Fruit fly (Drosophila melanogaster) whole organism, embryonic: Measurements from ENCODE around the gene 5-HT2B.

Experiments used
- Atf3 ChIP-seq: fragments of 200-800 bp; sonication (Bioruptor generic); optimal IDR thresholded peaks from 3 replicates; lab custom pipeline; 2016; ENCODE audit warnings: missing biosample characterization, missing genetic modification characterization
- CG10366 ChIP-seq: fragments of 200-800 bp; sonication (Bioruptor generic); IDR thresholded peaks from 2 replicates; pipeline ENCODE4 v1.3.6; 2022; ENCODE audit warnings: missing biosample characterization, missing genetic modification characterization
- CG11696 ChIP-seq: fragments of 200-800 bp; sonication (Bioruptor generic); IDR thresholded peaks from 2 replicates; pipeline ENCODE4 v1.3.6; 2022; ENCODE audit warnings: missing biosample characterization, missing genetic modification characterization
- CG11723 ChIP-seq: fragments of 200-800 bp; sonication (Bioruptor generic); optimal IDR thresholded peaks from 2 replicates; lab custom pipeline; 2017; ENCODE audit warnings: missing biosample characterization, mild to moderate bottlenecking, missing genetic modification characterization
- CG12219 ChIP-seq: fragments of 200-800 bp; sonication (Bioruptor generic); optimal IDR thresholded peaks from 3 replicates; lab custom pipeline; 2018; ENCODE audit warnings: missing biosample characterization, mild to moderate bottlenecking, missing genetic modification characterization
- CG12299 ChIP-seq: fragments of 200-800 bp; sonication (Bioruptor generic); optimal IDR thresholded peaks from 2 replicates; lab custom pipeline; 2018; ENCODE audit warnings: missing biosample characterization, mild to moderate bottlenecking, missing genetic modification characterization
- CG12659 ChIP-seq: fragments of 200-800 bp; sonication (Bioruptor generic); optimal IDR thresholded peaks from 3 replicates; lab custom pipeline; 2017; ENCODE audit warnings: mild to moderate bottlenecking, missing biosample characterization, missing genetic modification reagents, missing genetic modification characterization
- CG13296 ChIP-seq: fragments of 200-800 bp; sonication (Bioruptor generic); optimal IDR thresholded peaks from 3 replicates; lab custom pipeline; 2018; ENCODE audit warnings: missing biosample characterization, mild to moderate bottlenecking, missing genetic modification characterization
- CG13775 ChIP-seq: fragments of 200-800 bp; sonication (Bioruptor generic); optimal IDR thresholded peaks from 3 replicates; lab custom pipeline; 2017; ENCODE audit warnings: missing biosample characterization, mild to moderate bottlenecking, missing genetic modification characterization
- CG14014 ChIP-seq: fragments of 200-800 bp; sonication (Bioruptor generic); IDR thresholded peaks from 2 replicates; pipeline ENCODE4 v1.3.6; 2022; ENCODE audit warnings: missing biosample characterization, missing genetic modification characterization
- CG15011 ChIP-seq: fragments of 200-800 bp; sonication (Bioruptor generic); optimal IDR thresholded peaks from 3 replicates; lab custom pipeline; 2018; ENCODE audit warnings: missing biosample characterization, mild to moderate bottlenecking, missing genetic modification characterization
- CG15601 ChIP-seq: fragments of 200-800 bp; sonication (Bioruptor generic); optimal IDR thresholded peaks from 3 replicates; lab custom pipeline; 2019; ENCODE audit warnings: missing biosample characterization, mild to moderate bottlenecking, missing genetic modification characterization, moderate library complexity
- CG16863 ChIP-seq: fragments of 200-800 bp; sonication (Bioruptor generic); optimal IDR thresholded peaks from 3 replicates; lab custom pipeline; 2016; ENCODE audit warnings: missing biosample characterization, missing genetic modification characterization
- CG17568 ChIP-seq: fragments of 200-800 bp; sonication (Bioruptor generic); optimal IDR thresholded peaks from 2 replicates; lab custom pipeline; 2018; ENCODE audit warnings: missing biosample characterization, mild to moderate bottlenecking, missing genetic modification characterization, moderate library complexity
- CG17802 ChIP-seq: fragments of 200-800 bp; sonication (Bioruptor generic); optimal IDR thresholded peaks from 2 replicates; lab custom pipeline; 2018; ENCODE audit warnings: missing biosample characterization, mild to moderate bottlenecking, missing genetic modification characterization, moderate library complexity
- CG18599 ChIP-seq: fragments of 200-800 bp; sonication (Bioruptor generic); optimal IDR thresholded peaks from 3 replicates; lab custom pipeline; 2017; ENCODE audit warnings: missing biosample characterization, missing genetic modification characterization, mild to moderate bottlenecking, moderate library complexity, missing genetic modification reagents
- CG30431 ChIP-seq: fragments of 200-800 bp; sonication (Bioruptor generic); optimal IDR thresholded peaks from 2 replicates; lab custom pipeline; 2017; ENCODE audit warnings: missing biosample characterization, missing genetic modification characterization
- CG3163 ChIP-seq: fragments of 200-800 bp; sonication (Bioruptor generic); optimal IDR thresholded peaks from 3 replicates; lab custom pipeline; 2016; ENCODE audit warnings: missing biosample characterization, missing genetic modification characterization
- CG34376 ChIP-seq: fragments of 200-800 bp; sonication (Bioruptor generic); optimal IDR thresholded peaks from 2 replicates; lab custom pipeline; 2018; ENCODE audit warnings: missing biosample characterization, mild to moderate bottlenecking, missing genetic modification characterization
- CG4730 ChIP-seq: fragments of 200-800 bp; sonication (Bioruptor generic); IDR thresholded peaks from 2 replicates; pipeline ENCODE4 v1.3.6; 2022; ENCODE audit warnings: missing biosample characterization, missing genetic modification characterization
- CG8944 ChIP-seq: fragments of 200-800 bp; sonication (Bioruptor generic); optimal IDR thresholded peaks from 3 replicates; lab custom pipeline; 2016; ENCODE audit warnings: missing biosample characterization, missing genetic modification characterization
- D ChIP-seq, 2 experiments: fragments of 200-800 bp in 1 of 2; fragments of >200 bp in 1 of 2; sonication (Bioruptor generic) in 1 of 2; optimal IDR thresholded peaks; 2 replicates in 1 of 2; 3 replicates in 1 of 2; lab custom pipeline; 2017; ENCODE audit warnings: mild to moderate bottlenecking in 1 of 2, missing biosample characterization in 1 of 2, missing genetic modification characterization in 1 of 2, missing genetic modification reagents in 1 of 2
- Doc2 ChIP-seq: fragments of 200-800 bp; sonication (Bioruptor generic); IDR thresholded peaks from 2 replicates; pipeline ENCODE4 v1.3.6; 2022; ENCODE audit warnings: missing biosample characterization, missing genetic modification characterization
- Fer1 ChIP-seq: fragments of 200-800 bp; sonication (Bioruptor generic); optimal IDR thresholded peaks from 2 replicates; lab custom pipeline; 2017; ENCODE audit warnings: missing biosample characterization, mild to moderate bottlenecking, missing genetic modification characterization
- Hr39 ChIP-seq: fragments of >200 bp; optimal IDR thresholded peaks from 2 replicates; lab custom pipeline; 2017
- Lim3 ChIP-seq: fragments of 200-800 bp; sonication (Bioruptor generic); IDR thresholded peaks from 2 replicates; pipeline ENCODE4 v1.3.6; 2022; ENCODE audit warnings: missing biosample characterization, missing genetic modification characterization
- Meics ChIP-seq: fragments of 200-800 bp; sonication (Bioruptor generic); optimal IDR thresholded peaks from 2 replicates; lab custom pipeline; 2017; ENCODE audit warnings: missing biosample characterization, mild to moderate bottlenecking, missing genetic modification characterization
- Nf-YB ChIP-seq: fragments of 200-800 bp; sonication (Bioruptor generic); optimal IDR thresholded peaks from 3 replicates; lab custom pipeline; 2019; ENCODE audit warnings: missing biosample characterization, mild to moderate bottlenecking, missing genetic modification characterization, moderate library complexity
- Rx ChIP-seq: fragments of 200-800 bp; sonication (Bioruptor generic); IDR thresholded peaks from 2 replicates; pipeline ENCODE4 v1.3.6; 2022; ENCODE audit warnings: missing biosample characterization, missing genetic modification characterization
- Scr ChIP-seq: fragments of 200-800 bp; sonication (Bioruptor generic); IDR thresholded peaks from 2 replicates; pipeline ENCODE4 v1.3.6; 2022; ENCODE audit warnings: missing biosample characterization, missing genetic modification characterization; ENCODE audit not compliant: partially characterized antibody
- TFAM ChIP-seq: fragments of 200-800 bp; sonication (Bioruptor generic); optimal IDR thresholded peaks from 2 replicates; lab custom pipeline; 2017; ENCODE audit warnings: missing biosample characterization, missing genetic modification characterization, inconsistent platforms
- Tbp ChIP-seq: fragments of >200 bp; optimal IDR thresholded peaks from 2 replicates; lab custom pipeline; 2018; ENCODE audit warnings: missing biosample characterization, missing genetic modification characterization
- al ChIP-seq: fragments of 200-800 bp; sonication (Bioruptor generic); IDR thresholded peaks from 2 replicates; pipeline ENCODE4 v1.3.6; 2022; ENCODE audit warnings: missing biosample characterization, missing genetic modification characterization
- chm ChIP-seq: fragments of 200-800 bp; sonication (Bioruptor generic); IDR thresholded peaks from 2 replicates; pipeline ENCODE4 v1.3.6; 2022; ENCODE audit warnings: missing biosample characterization, missing genetic modification characterization
- gcm ChIP-seq: fragments of 200-800 bp; sonication (Bioruptor generic); optimal IDR thresholded peaks from 2 replicates; lab custom pipeline; 2019; ENCODE audit warnings: missing biosample characterization, mild to moderate bottlenecking, missing genetic modification characterization, moderate library complexity
- gsb ChIP-seq: fragments of 200-800 bp; sonication (Bioruptor generic); IDR thresholded peaks from 2 replicates; pipeline ENCODE4 v1.3.6; 2022; ENCODE audit warnings: missing biosample characterization, missing genetic modification characterization
- her ChIP-seq: fragments of 200-800 bp; sonication (Bioruptor generic); optimal IDR thresholded peaks from 2 replicates; lab custom pipeline; 2016; ENCODE audit warnings: missing biosample characterization, missing genetic modification characterization
- lmd ChIP-seq: fragments of 200-800 bp; sonication (Bioruptor generic); IDR thresholded peaks from 2 replicates; pipeline ENCODE4 v1.3.6; 2022; ENCODE audit warnings: missing biosample characterization, missing genetic modification characterization
- luna ChIP-seq: fragments of 200-800 bp; sonication (Bioruptor generic); optimal IDR thresholded peaks from 2 replicates; lab custom pipeline; 2016; ENCODE audit warnings: missing biosample characterization, missing genetic modification characterization
- pros ChIP-seq: fragments of 200-800 bp; sonication (Bioruptor generic); optimal IDR thresholded peaks from 3 replicates; lab custom pipeline; 2019; ENCODE audit warnings: missing biosample characterization, mild to moderate bottlenecking, missing genetic modification characterization, moderate library complexity
- pzg ChIP-seq: fragments of 200-800 bp; sonication (Bioruptor generic); optimal IDR thresholded peaks from 3 replicates; lab custom pipeline; 2018; ENCODE audit warnings: missing biosample characterization, mild to moderate bottlenecking, missing genetic modification characterization, moderate library complexity
- ro ChIP-seq: fragments of 200-800 bp; sonication (Bioruptor generic); IDR thresholded peaks from 2 replicates; pipeline ENCODE4 v1.3.6; 2022; ENCODE audit warnings: missing biosample characterization, missing genetic modification characterization
- sens ChIP-seq: fragments of 200-800 bp; sonication (Bioruptor generic); peaks from one replicate; lab custom pipeline; 2016; ENCODE audit warnings: missing biosample characterization, missing genetic modification characterization
- tin ChIP-seq: fragments of 200-800 bp; sonication (Bioruptor generic); optimal IDR thresholded peaks from 3 replicates; lab custom pipeline; 2016; ENCODE audit warnings: missing biosample characterization, missing genetic modification characterization
- toy ChIP-seq: fragments of 200-800 bp; sonication (Bioruptor generic); IDR thresholded peaks from 2 replicates; pipeline ENCODE4 v1.3.6; 2022; ENCODE audit warnings: missing biosample characterization, missing genetic modification characterization
- vvl ChIP-seq: fragments of 200-800 bp; sonication (Bioruptor generic); IDR thresholded peaks from 2 replicates; pipeline ENCODE4 v1.3.6; 2022; ENCODE audit warnings: missing biosample characterization, missing genetic modification characterization
- wdn ChIP-seq: fragments of 200-800 bp; sonication (Bioruptor generic); IDR thresholded peaks from 2 replicates; pipeline ENCODE4 v1.3.6; 2022; ENCODE audit warnings: missing biosample characterization, missing genetic modification characterization
- zen ChIP-seq: fragments of 200-800 bp; sonication (Bioruptor generic); optimal IDR thresholded peaks from 3 replicates; lab custom pipeline; 2018; ENCODE audit warnings: missing biosample characterization, mild to moderate bottlenecking, missing genetic modification characterization, moderate library complexity
- zen2 ChIP-seq: fragments of 200-800 bp; sonication (Bioruptor generic); IDR thresholded peaks from 3 replicates; pipeline ENCODE4 v1.3.6; 2022; ENCODE audit warnings: missing biosample characterization, missing genetic modification characterization; ENCODE audit not compliant: partially characterized antibody

Gene 5-HT2B

dm6 chr3R:8659200-8659897 lies 81.3 kb downstream of the 5-HT2B start (continued):
- TF ChIP-seq D (optimal IDR thresholded peaks at IDR 0.05; lab: Kevin White, UChicago) = no peak
- peak; percentile 54 for TF ChIP-seq D (GFP tag; optimal IDR thresholded peaks at IDR 0.05; lab: Kevin White, UChicago)
- 0 out of 2 replicates have a peak, but pooled peaks have one; percentile 16 for TF ChIP-seq CG10366
- TF ChIP-seq gcm = no peak
- peak; percentile 78 for TF ChIP-seq CG34376 (GFP tag; lab: Kevin White, UChicago)
- peak; percentile 31; the same call in 1 of the 2 replicates for TF ChIP-seq Scr
- peak; percentile 16 for TF ChIP-seq tin (GFP tag; lab: Kevin White, UChicago)
- TF ChIP-seq vvl (GFP tag; lab: Robert Waterston, UW) = peak; percentile 73
- TF ChIP-seq wdn = peak; percentile 34; the same call in 1 of the 2 replicates
- peak; percentile 7 for TF ChIP-seq Nf-YB (GFP tag; lab: Kevin White, UChicago)
- TF ChIP-seq Meics (GFP tag; lab: Kevin White, UChicago) = peak; percentile 75
- TF ChIP-seq Fer1 (GFP tag; lab: Kevin White, UChicago) = peak; percentile 58
- no peak for TF ChIP-seq CG30431
- no peak for TF ChIP-seq CG3163 (GFP tag; lab: Kevin White, UChicago)
- peak; percentile 5 for TF ChIP-seq luna
- no peak for TF ChIP-seq zen2 (GFP tag; lab: Robert Waterston, UW)
- peak; percentile 92 for TF ChIP-seq sens
- peak; percentile 59 for TF ChIP-seq CG15601 (tag; lab: Kevin White, UChicago)
- peak; percentile 23; the same call in 1 of the 2 replicates for TF ChIP-seq lmd
- TF ChIP-seq toy (GFP tag; lab: Robert Waterston, UW) = 0 out of 2 replicates have a peak, but pooled peaks have one; percentile 22
- no peak for TF ChIP-seq Hr39 (lab: Kevin White, UChicago)
- TF ChIP-seq Tbp (GFP tag; lab: Kevin White, UChicago) = no peak
- TF ChIP-seq Doc2 (GFP tag; lab: Robert Waterston, UW) = no peak
- TF ChIP-seq CG16863 (GFP tag; lab: Kevin White, UChicago) = no peak
- peak; percentile 17 for TF ChIP-seq CG13296 (GFP tag; lab: Kevin White, UChicago)
- TF ChIP-seq TFAM (GFP tag; lab: Kevin White, UChicago) = no peak
- TF ChIP-seq Lim3 (GFP tag; lab: Robert Waterston, UW) = no peak
- peak; percentile 78 for TF ChIP-seq CG12659 (GFP tag; lab: Kevin White, UChicago)
- TF ChIP-seq al (GFP tag; lab: Robert Waterston, UW) = no peak
- peak; percentile 52 for TF ChIP-seq her
- TF ChIP-seq CG11723 (GFP tag; lab: Kevin White, UChicago) = peak; percentile 43
- TF ChIP-seq CG14014 (GFP tag; lab: Robert Waterston, UW) = peak; percentile 65; the same call in 1 of the 2 replicates
- TF ChIP-seq pros (GFP tag; lab: Kevin White, UChicago) = peak; percentile 34
- no peak for TF ChIP-seq Atf3
- TF ChIP-seq CG17802 = no peak
- TF ChIP-seq CG8944 = no peak
- TF ChIP-seq ro (GFP tag; lab: Robert Waterston, UW) = no peak
- peak; percentile 21 for TF ChIP-seq pzg (GFP tag; lab: Kevin White, UChicago)
- TF ChIP-seq CG4730 = no peak
- TF ChIP-seq zen = peak; percentile 44
- peak; percentile 20; the same call in 1 of the 2 replicates for TF ChIP-seq Rx (GFP tag; lab: Robert Waterston, UW)
- peak; percentile 52 for TF ChIP-seq CG15011 (GFP tag; lab: Kevin White, UChicago)
- no peak for TF ChIP-seq CG11696
- peak; percentile 40; the same call in 1 of the 2 replicates for TF ChIP-seq gsb
- no peak for TF ChIP-seq CG17568
- no peak for TF ChIP-seq CG12219 (GFP tag; lab: Kevin White, UChicago)
- peak; percentile 50 for TF ChIP-seq CG13775
- TF ChIP-seq CG12299 = peak; percentile 69
- TF ChIP-seq chm (GFP tag; lab: Robert Waterston, UW) = peak; percentile 72
- peak; percentile 77 for TF ChIP-seq CG18599 (GFP tag; lab: Kevin White, UChicago)
